Worm (Caenorhabditis elegans): Measurements from ENCODE around the gene clec-40.

Gene clec-40

ce11 chrV:16794079-16794478 is 46.8 kb downstream of the clec-40 start:
- TF ChIP-seq unc-55 (GFP tag; optimal IDR thresholded peaks at IDR 0.05), result no peak
- TF ChIP-seq nhr-6 (tag; optimal IDR thresholded peaks at IDR 0.05), result no peak
- TF ChIP-seq ama-1 (optimal IDR thresholded peaks at IDR 0.05), result no peak
- TF ChIP-seq C34F6.9 (tag; optimal IDR thresholded peaks at IDR 0.05), result no peak
- TF ChIP-seq mbf-1 (tag; optimal IDR thresholded peaks at IDR 0.05), result no peak
- TF ChIP-seq peb-1 (tag; optimal IDR thresholded peaks at IDR 0.05), result no peak

DNA sequence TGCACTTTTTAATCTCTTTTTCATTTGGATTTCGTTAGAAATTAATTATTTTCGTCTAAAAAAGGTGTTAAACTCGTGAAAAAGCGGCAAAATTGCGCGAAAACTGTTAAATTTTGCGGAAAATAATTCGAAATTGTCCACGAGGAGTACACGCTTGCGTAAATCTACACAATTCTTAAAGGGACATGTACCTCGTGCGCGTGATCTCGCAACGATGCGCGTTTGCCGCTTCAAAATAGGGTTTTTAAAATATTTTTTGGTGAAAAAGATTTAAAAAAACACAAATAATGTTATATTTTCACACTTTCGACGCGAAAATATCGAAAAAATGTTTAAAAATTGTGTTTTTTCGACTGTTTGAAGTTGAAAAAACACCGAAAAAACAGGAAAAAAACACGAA is 47.5 kb downstream of the clec-40 start:
- TF ChIP-seq nhr-129 (tag; optimal IDR thresholded peaks at IDR 0.05), result no peak
- no peak for TF ChIP-seq ZK546.5 (tag; optimal IDR thresholded peaks at IDR 0.05)
- TF ChIP-seq gmeb-1 (tag; optimal IDR thresholded peaks at IDR 0.05), result no peak
- no peak for TF ChIP-seq mbf-1 (tag; optimal IDR thresholded peaks at IDR 0.05)
- no peak for TF ChIP-seq ztf-1 (GFP tag; conservative IDR thresholded peaks at IDR 0.05)
- no peak for TF ChIP-seq unc-39 (tag; optimal IDR thresholded peaks at IDR 0.05)
- no peak for TF ChIP-seq nhr-77 (tag; optimal IDR thresholded peaks at IDR 0.05)
- no peak for TF ChIP-seq lin-13 (GFP tag; optimal IDR thresholded peaks at IDR 0.05)
- no peak for TF ChIP-seq Y55F3AM.14 (GFP tag; optimal IDR thresholded peaks at IDR 0.05)
- no peak for TF ChIP-seq elt-1 (tag; optimal IDR thresholded peaks at IDR 0.05)
- TF ChIP-seq nhr-23 (tag; optimal IDR thresholded peaks at IDR 0.05), result no peak
- no peak for TF ChIP-seq egl-27 (tag; optimal IDR thresholded peaks at IDR 0.05)
- no peak for TF ChIP-seq nhr-12 (tag; optimal IDR thresholded peaks at IDR 0.05)
- no peak for TF ChIP-seq lsy-2 (tag; optimal IDR thresholded peaks at IDR 0.05)
- TF ChIP-seq nhr-237 (tag; optimal IDR thresholded peaks at IDR 0.05), result no peak
- no peak for TF ChIP-seq fos-1 (tag; optimal IDR thresholded peaks at IDR 0.05)
- TF ChIP-seq crh-2 (tag; optimal IDR thresholded peaks at IDR 0.05), result no peak

- TF ChIP-seq skn-1 (tag; optimal IDR thresholded peaks at IDR 0.05), result no peak
- no peak for TF ChIP-seq crh-2 (tag; optimal IDR thresholded peaks at IDR 0.05)
- TF ChIP-seq mdl-1 (tag; optimal IDR thresholded peaks at IDR 0.05), result no peak
- TF ChIP-seq nhr-10 (tag; optimal IDR thresholded peaks at IDR 0.05), result no peak
- TF ChIP-seq ztf-1 (GFP tag; conservative IDR thresholded peaks at IDR 0.05), result no peak
- TF ChIP-seq sma-9 (GFP tag; optimal IDR thresholded peaks at IDR 0.05), result no peak
- no peak for TF ChIP-seq sma-9 (tag; optimal IDR thresholded peaks at IDR 0.05)
- no peak for TF ChIP-seq unc-55 (GFP tag; optimal IDR thresholded peaks at IDR 0.05)
- no peak for TF ChIP-seq aly-2 (tag; optimal IDR thresholded peaks at IDR 0.05)
- TF ChIP-seq unc-39 (tag; optimal IDR thresholded peaks at IDR 0.05), result no peak
- TF ChIP-seq lin-13 (GFP tag; optimal IDR thresholded peaks at IDR 0.05), result no peak
- no peak for TF ChIP-seq nhr-6 (tag; optimal IDR thresholded peaks at IDR 0.05)
- no peak for TF ChIP-seq alr-1 (tag; optimal IDR thresholded peaks at IDR 0.05)
- TF ChIP-seq nhr-23 (tag; optimal IDR thresholded peaks at IDR 0.05), result no peak
- no peak for TF ChIP-seq mab-5 (tag; optimal IDR thresholded peaks at IDR 0.05)
- no peak for TF ChIP-seq nhr-11 (tag; optimal IDR thresholded peaks at IDR 0.05)
- TF ChIP-seq sma-3 (GFP tag; optimal IDR thresholded peaks at IDR 0.05), result no peak
- no peak for TF ChIP-seq unc-62 (GFP tag; optimal IDR thresholded peaks at IDR 0.05)
- no peak for TF ChIP-seq ZK546.5 (tag; optimal IDR thresholded peaks at IDR 0.05)
- TF ChIP-seq lin-11 (tag; optimal IDR thresholded peaks at IDR 0.05), result no peak
Observed at ce11 chrV:16792717-16793116, 48.1 kb downstream of the clec-40 start.
